Worm (Caenorhabditis elegans) whole organism, young adult: ENCODE data around the gene math-38.

Experiments used
- fkh-3 ChIP-seq: sonication (generic microtip); optimal IDR thresholded peaks from 2 replicates; lab custom pipeline; 2016; ENCODE audit warnings: mild to moderate bottlenecking, missing genetic modification characterization, missing compliant biosample characterization
- pha-4 ChIP-seq: fragments of 150-350 bp; sonication (generic microtip); optimal IDR thresholded peaks from 2 replicates; lab custom pipeline; 2014; ENCODE audit warnings: missing biosample characterization, missing genetic modification reagents, missing genetic modification characterization
- sptf-2 ChIP-seq: fragments of 200-800 bp; sonication (Bioruptor generic); optimal IDR thresholded peaks from 2 replicates; lab custom pipeline; 2018; ENCODE audit warnings: mild to moderate bottlenecking, missing genetic modification characterization, missing compliant biosample characterization
- unc-130 ChIP-seq: sonication (generic microtip); optimal IDR thresholded peaks from 2 replicates; lab custom pipeline; 2016; ENCODE audit warnings: missing genetic modification reagents, missing genetic modification characterization, missing compliant biosample characterization
- ztf-6 ChIP-seq: fragments of 200-800 bp; sonication (Bioruptor generic); IDR thresholded peaks from 2 replicates; pipeline ENCODE4 v1.3.6; 2022; ENCODE audit warnings: missing genetic modification reagents, missing genetic modification characterization, missing compliant biosample characterization

ce11 chrII:1550501-1550900, 29.3 kb downstream of the math-38 start, which contains the start of the genes fbxb-52 and fbxb-51:
- TF ChIP-seq unc-130 (GFP tag; lab: Kevin White, UChicago) = no peak
- TF ChIP-seq fkh-3 = no peak
- TF ChIP-seq ztf-6 (GFP tag; lab: Robert Waterston, UW) = no peak
- TF ChIP-seq sptf-2 (GFP tag; lab: Kevin White, UChicago) = no peak
- TF ChIP-seq pha-4 (tag; lab: Kevin White, UChicago) = no peak
